Worm (Caenorhabditis elegans) whole organism, late embryonic: ENCODE data around the gene Y37E11AM.3.

Experiments
- C08G9.2 ChIP-seq: sonication (generic microtip); optimal IDR thresholded peaks from 2 replicates; lab custom pipeline; 2016; ENCODE audit warnings: mild to moderate bottlenecking, missing genetic modification characterization, moderate library complexity, missing compliant biosample characterization
- F13H6.1 ChIP-seq: sonication (generic microtip); optimal IDR thresholded peaks from 2 replicates; lab custom pipeline; 2016; ENCODE audit warnings: missing genetic modification characterization, missing compliant biosample characterization
- K02D7.2 ChIP-seq: sonication (generic microtip); optimal IDR thresholded peaks from 2 replicates; lab custom pipeline; 2017; ENCODE audit warnings: mild to moderate bottlenecking, missing genetic modification characterization, missing compliant biosample characterization
- K09A11.1 ChIP-seq: sonication (generic microtip); optimal IDR thresholded peaks from 2 replicates; lab custom pipeline; 2017; ENCODE audit warnings: antibody characterized with exemption, mild to moderate bottlenecking, missing genetic modification characterization, missing compliant biosample characterization; ENCODE audit not compliant: insufficient read depth
- T23F11.4 ChIP-seq: fragments of 200-800 bp; sonication (Bioruptor generic); optimal IDR thresholded peaks from 2 replicates; lab custom pipeline; 2018; ENCODE audit warnings: mild to moderate bottlenecking, missing genetic modification characterization, missing compliant biosample characterization
- ahr-1 ChIP-seq: sonication (generic microtip); optimal IDR thresholded peaks from 2 replicates; lab custom pipeline; 2016; ENCODE audit warnings: missing genetic modification characterization, missing compliant biosample characterization
- ama-1 ChIP-seq: fragments of 150-350 bp; optimal IDR thresholded peaks from 2 replicates; lab custom pipeline; 2014
- ceh-14 ChIP-seq: sonication (generic microtip); optimal IDR thresholded peaks from 2 replicates; lab custom pipeline; 2016; ENCODE audit warnings: missing genotype, missing genetic modification characterization, missing compliant biosample characterization
- ceh-18 ChIP-seq: sonication (generic microtip); optimal IDR thresholded peaks from 2 replicates; lab custom pipeline; 2016; ENCODE audit warnings: missing genetic modification characterization, missing compliant biosample characterization
- ceh-19 ChIP-seq: fragments of 200-800 bp; sonication (Bioruptor generic); optimal IDR thresholded peaks from 2 replicates; lab custom pipeline; 2018; ENCODE audit warnings: mild to moderate bottlenecking, missing genetic modification characterization, missing compliant biosample characterization
- ceh-2 ChIP-seq: sonication (generic microtip); optimal IDR thresholded peaks from 2 replicates; lab custom pipeline; 2016; ENCODE audit warnings: missing genotype, missing genetic modification characterization, missing compliant biosample characterization
- ceh-22 ChIP-seq: sonication (generic microtip); optimal IDR thresholded peaks from 2 replicates; lab custom pipeline; 2017; ENCODE audit warnings: missing biosample characterization, missing genetic modification characterization
- ceh-24 ChIP-seq: sonication (generic microtip); optimal IDR thresholded peaks from 2 replicates; lab custom pipeline; 2016; ENCODE audit warnings: mild to moderate bottlenecking, missing genetic modification characterization, missing compliant biosample characterization
- ceh-30 ChIP-seq: fragments of 150-350 bp; optimal IDR thresholded peaks from 2 replicates; lab custom pipeline; 2014; ENCODE audit warnings: missing biosample characterization, missing genetic modification characterization
- ceh-31 ChIP-seq: sonication (generic microtip); optimal IDR thresholded peaks from 2 replicates; lab custom pipeline; 2016; ENCODE audit warnings: missing genetic modification characterization, missing compliant biosample characterization
- ceh-45 ChIP-seq: fragments of 200-800 bp; sonication (Bioruptor generic); IDR thresholded peaks from 2 replicates; pipeline ENCODE4 v1.3.6; 2022; ENCODE audit warnings: missing genetic modification reagents, missing genetic modification characterization, missing compliant biosample characterization
- ceh-48 ChIP-seq: sonication (generic microtip); optimal IDR thresholded peaks from 2 replicates; lab custom pipeline; 2016; ENCODE audit warnings: missing genetic modification characterization, inconsistent platforms, missing compliant biosample characterization
- ceh-6 ChIP-seq: fragments of 200-800 bp; sonication (Bioruptor generic); optimal IDR thresholded peaks from 2 replicates; lab custom pipeline; 2018; ENCODE audit warnings: mild to moderate bottlenecking, missing genetic modification characterization, missing compliant biosample characterization
- che-1 ChIP-seq: sonication (generic microtip); optimal IDR thresholded peaks from 2 replicates; lab custom pipeline; 2016; ENCODE audit warnings: mild to moderate bottlenecking, missing genetic modification characterization, missing compliant biosample characterization
- dve-1 ChIP-seq: sonication (generic microtip); optimal IDR thresholded peaks from 2 replicates; lab custom pipeline; 2017; ENCODE audit warnings: antibody characterized with exemption, mild to moderate bottlenecking, missing genetic modification characterization, missing compliant biosample characterization
- elt-4 ChIP-seq: sonication (generic microtip); optimal IDR thresholded peaks from 2 replicates; lab custom pipeline; 2016; ENCODE audit warnings: missing genetic modification characterization, missing compliant biosample characterization
- ets-4 ChIP-seq: sonication (generic microtip); optimal IDR thresholded peaks from 2 replicates; lab custom pipeline; 2016; ENCODE audit warnings: missing genetic modification characterization, missing compliant biosample characterization
- fax-1 ChIP-seq: sonication (generic microtip); optimal IDR thresholded peaks from 2 replicates; lab custom pipeline; 2016; ENCODE audit warnings: missing genotype, missing genetic modification characterization, missing compliant biosample characterization
- fkh-10 ChIP-seq: fragments of 150-350 bp; optimal IDR thresholded peaks from 2 replicates; lab custom pipeline; 2014; ENCODE audit warnings: missing biosample characterization, missing genetic modification reagents, missing genetic modification characterization
- fkh-6 ChIP-seq: sonication (generic microtip); optimal IDR thresholded peaks from 2 replicates; lab custom pipeline; 2016; ENCODE audit warnings: missing genetic modification characterization, missing compliant biosample characterization
- gmeb-2 ChIP-seq: sonication (generic microtip); optimal IDR thresholded peaks from 2 replicates; lab custom pipeline; 2016; ENCODE audit warnings: missing genetic modification characterization, inconsistent platforms, missing compliant biosample characterization
- hlh-13 ChIP-seq: fragments of 200-800 bp; sonication (Bioruptor generic); optimal IDR thresholded peaks from 2 replicates; lab custom pipeline; 2018; ENCODE audit warnings: mild to moderate bottlenecking, missing genetic modification characterization, missing compliant biosample characterization
- hlh-15 ChIP-seq: sonication (generic microtip); optimal IDR thresholded peaks from 2 replicates; lab custom pipeline; 2016; ENCODE audit warnings: missing genetic modification characterization, missing compliant biosample characterization
- hlh-30 ChIP-seq: sonication (generic microtip); optimal IDR thresholded peaks from 2 replicates; lab custom pipeline; 2017; ENCODE audit warnings: antibody characterized with exemption, missing genetic modification characterization, missing compliant biosample characterization; ENCODE audit not compliant: insufficient read depth
- hlh-6 ChIP-seq: sonication (generic microtip); optimal IDR thresholded peaks from 2 replicates; lab custom pipeline; 2016; ENCODE audit warnings: missing genotype, missing genetic modification characterization, missing compliant biosample characterization
- lim-6 ChIP-seq: sonication (generic microtip); optimal IDR thresholded peaks from 2 replicates; lab custom pipeline; 2016; ENCODE audit warnings: missing genetic modification characterization, missing compliant biosample characterization
- lin-11 ChIP-seq: fragments of 200-800 bp; sonication (Bioruptor generic); optimal IDR thresholded peaks from 2 replicates; lab custom pipeline; 2018; ENCODE audit warnings: mild to moderate bottlenecking, missing genetic modification characterization, missing compliant biosample characterization
- madf-2 ChIP-seq: sonication (generic microtip); optimal IDR thresholded peaks from 2 replicates; lab custom pipeline; 2017; ENCODE audit warnings: missing genetic modification characterization, missing compliant biosample characterization
- mec-3 ChIP-seq: sonication (generic microtip); optimal IDR thresholded peaks from 2 replicates; lab custom pipeline; 2016; ENCODE audit warnings: borderline replicate concordance, missing genetic modification characterization, missing compliant biosample characterization
- nfya-1 ChIP-seq: sonication (generic microtip); optimal IDR thresholded peaks from 2 replicates; lab custom pipeline; 2017; ENCODE audit warnings: missing genetic modification characterization, mild to moderate bottlenecking, missing compliant biosample characterization, antibody characterized with exemption, moderate library complexity
- nhr-11 ChIP-seq: fragments of 150-350 bp; optimal IDR thresholded peaks from 2 replicates; lab custom pipeline; 2014; ENCODE audit warnings: missing biosample characterization, missing genetic modification characterization
- npax-4 ChIP-seq: sonication (generic microtip); optimal IDR thresholded peaks from 2 replicates; lab custom pipeline; 2016; ENCODE audit warnings: missing genetic modification characterization, missing compliant biosample characterization
- pax-1 ChIP-seq: fragments of 150-350 bp; optimal IDR thresholded peaks from 2 replicates; lab custom pipeline; 2014; ENCODE audit warnings: missing biosample characterization, missing genetic modification characterization
- pha-2 ChIP-seq: sonication (generic microtip); optimal IDR thresholded peaks from 2 replicates; lab custom pipeline; 2017; ENCODE audit warnings: mild to moderate bottlenecking, missing genetic modification characterization, missing compliant biosample characterization
- pha-4 ChIP-seq: fragments of 150-350 bp; optimal IDR thresholded peaks from 2 replicates; lab custom pipeline; 2018; ENCODE audit warnings: missing biosample characterization, missing genetic modification reagents, missing genetic modification characterization
- pqm-1 ChIP-seq: sonication (generic microtip); optimal IDR thresholded peaks from 2 replicates; lab custom pipeline; 2016; ENCODE audit warnings: missing genetic modification characterization, missing compliant biosample characterization
- ref-2 ChIP-seq: sonication (generic microtip); optimal IDR thresholded peaks from 2 replicates; lab custom pipeline; 2016; ENCODE audit warnings: missing genetic modification characterization, missing compliant biosample characterization
- sdc-2 ChIP-seq: sonication (generic microtip); optimal IDR thresholded peaks from 2 replicates; lab custom pipeline; 2016; ENCODE audit warnings: missing genotype, missing genetic modification characterization, missing compliant biosample characterization
- sox-2 ChIP-seq: fragments of 200-800 bp; sonication (Bioruptor generic); IDR thresholded peaks from 2 replicates; pipeline ENCODE4 v1.3.6; 2022; ENCODE audit warnings: missing genetic modification reagents, missing genetic modification characterization, missing compliant biosample characterization
- sox-4 ChIP-seq: sonication (generic microtip); optimal IDR thresholded peaks from 2 replicates; lab custom pipeline; 2017; ENCODE audit warnings: mild to moderate bottlenecking, missing genetic modification characterization, inconsistent platforms, missing compliant biosample characterization
- syd-9 ChIP-seq: sonication (generic microtip); optimal IDR thresholded peaks from 2 replicates; lab custom pipeline; 2016; ENCODE audit warnings: mild to moderate bottlenecking, missing genetic modification characterization, moderate library complexity, missing compliant biosample characterization
- tbx-2 ChIP-seq: sonication (generic microtip); optimal IDR thresholded peaks from 2 replicates; lab custom pipeline; 2016; ENCODE audit warnings: missing genetic modification characterization, missing compliant biosample characterization
- tbx-7 ChIP-seq: sonication (generic microtip); optimal IDR thresholded peaks from 2 replicates; lab custom pipeline; 2016; ENCODE audit warnings: missing genotype, missing genetic modification characterization, missing compliant biosample characterization
- unc-3 ChIP-seq, 2 experiments: fragments of 200-800 bp in 1 of 2; sonication (Bioruptor generic) in 1 of 2; sonication (generic microtip) in 1 of 2; conservative IDR thresholded peaks in 1 of 2; optimal IDR thresholded peaks in 1 of 2; 2 replicates each; pipeline versions ENCODE4 v1.3.6 to Lab custom; 2016 to 2022; ENCODE audit warnings: missing compliant biosample characterization in 2 of 2, missing genetic modification characterization in 2 of 2, missing genetic modification reagents in 1 of 2
- unc-86 ChIP-seq: sonication (generic microtip); optimal IDR thresholded peaks from 2 replicates; lab custom pipeline; 2016; ENCODE audit warnings: missing genetic modification characterization, missing compliant biosample characterization
- zip-5 ChIP-seq: sonication (generic microtip); optimal IDR thresholded peaks from 2 replicates; lab custom pipeline; 2016; ENCODE audit warnings: missing genetic modification characterization, missing compliant biosample characterization

Gene Y37E11AM.3

ce11 chrIV:3742426-3742839, 23.5 kb upstream of the Y37E11AM.3 start (continued):
- no peak for TF ChIP-seq lin-11 (tag; lab: Kevin White, UChicago)
- TF ChIP-seq ceh-31 (tag; lab: Kevin White, UChicago): peak; percentile 72
- peak; percentile 42 for TF ChIP-seq ceh-2 (tag; lab: Kevin White, UChicago)
- TF ChIP-seq tbx-2 (tag; lab: Kevin White, UChicago): peak; percentile 64
- no peak for TF ChIP-seq ceh-45
- TF ChIP-seq nfya-1 (tag; lab: Kevin White, UChicago): peak; percentile 94
- no peak for TF ChIP-seq F13H6.1 (tag; lab: Kevin White, UChicago)
- peak; percentile 95 for TF ChIP-seq hlh-30
- TF ChIP-seq unc-86 (tag; lab: Kevin White, UChicago): no peak
- TF ChIP-seq hlh-6 (tag; lab: Kevin White, UChicago): no peak
- TF ChIP-seq ceh-30 (tag; lab: Kevin White, UChicago): no peak
- peak; percentile 87 for TF ChIP-seq ceh-48
- TF ChIP-seq unc-3 (GFP tag; conservative IDR thresholded peaks at IDR 0.05; lab: Robert Waterston, UW): no peak
- no peak for TF ChIP-seq unc-3 (tag; optimal IDR thresholded peaks at IDR 0.05; lab: Kevin White, UChicago)
- peak; percentile 39 for TF ChIP-seq pax-1
- TF ChIP-seq ceh-18 (tag; lab: Kevin White, UChicago): peak; percentile 78
- no peak for TF ChIP-seq pha-4
- no peak for TF ChIP-seq npax-4 (tag; lab: Kevin White, UChicago)
- no peak for TF ChIP-seq syd-9
- TF ChIP-seq hlh-13 (GFP tag; lab: Kevin White, UChicago): no peak
- no peak for TF ChIP-seq ceh-22 (tag; lab: Kevin White, UChicago)
- TF ChIP-seq ceh-14: no peak
- TF ChIP-seq dve-1 (tag; lab: Kevin White, UChicago): peak; percentile 47
- no peak for TF ChIP-seq elt-4 (tag; lab: Kevin White, UChicago)
- TF ChIP-seq ceh-19 (GFP tag; lab: Kevin White, UChicago): peak; percentile 32
- no peak for TF ChIP-seq madf-2 (tag; lab: Kevin White, UChicago)
- TF ChIP-seq hlh-15 (tag; lab: Kevin White, UChicago): no peak
- no peak for TF ChIP-seq ceh-24 (tag; lab: Kevin White, UChicago)
- TF ChIP-seq sdc-2 (tag; lab: Kevin White, UChicago): peak; percentile 11
- TF ChIP-seq K02D7.2 (tag; lab: Kevin White, UChicago): no peak
- TF ChIP-seq K09A11.1 (tag; lab: Kevin White, UChicago): peak; percentile 52
- TF ChIP-seq che-1: no peak
- no peak for TF ChIP-seq ceh-6 (GFP tag; lab: Kevin White, UChicago)
- no peak for TF ChIP-seq C08G9.2 (tag; lab: Kevin White, UChicago)
- no peak for TF ChIP-seq tbx-7 (tag; lab: Kevin White, UChicago)
- TF ChIP-seq fkh-10 (GFP tag; lab: Kevin White, UChicago): no peak
- TF ChIP-seq lim-6: no peak
- TF ChIP-seq pqm-1 (tag; lab: Kevin White, UChicago): no peak
- TF ChIP-seq fax-1 (tag; lab: Kevin White, UChicago): no peak
- TF ChIP-seq ref-2: peak; percentile 26
- no peak for TF ChIP-seq T23F11.4
- no peak for TF ChIP-seq gmeb-2 (tag; lab: Kevin White, UChicago)
- TF ChIP-seq nhr-11 (tag; lab: Kevin White, UChicago): no peak
- TF ChIP-seq zip-5 (tag; lab: Kevin White, UChicago): no peak
- no peak for TF ChIP-seq fkh-6 (tag; lab: Kevin White, UChicago)
- TF ChIP-seq ama-1: no peak
- TF ChIP-seq ets-4 (tag; lab: Kevin White, UChicago): no peak
- TF ChIP-seq sox-2 (GFP tag; lab: Robert Waterston, UW): no peak
- no peak for TF ChIP-seq sox-4
- no peak for TF ChIP-seq pha-2 (tag; lab: Kevin White, UChicago)
- no peak for TF ChIP-seq mec-3 (tag; lab: Kevin White, UChicago)
- no peak for TF ChIP-seq ahr-1 (tag; lab: Kevin White, UChicago)
